Worm (Caenorhabditis elegans) whole organism, L1 larva: Measurements from ENCODE around the gene lgc-31.

Source experiments
- ces-1 ChIP-seq: fragments of 150-350 bp; optimal IDR thresholded peaks from 2 replicates; lab custom pipeline; 2014; ENCODE audit warnings: missing biosample characterization, missing genetic modification reagents, missing genetic modification characterization
- dpl-1 ChIP-seq, 3 experiments: fragments of 150-350 bp in 2 of 3; sonication (generic microtip) in 1 of 3; optimal IDR thresholded peaks; 2 replicates each; lab custom pipeline; 2014 to 2017; ENCODE audit warnings: missing biosample characterization in 3 of 3, missing genetic modification characterization in 3 of 3, missing genetic modification reagents in 3 of 3
- dsc-1 ChIP-seq: sonication (generic microtip); optimal IDR thresholded peaks from 2 replicates; lab custom pipeline; 2016; ENCODE audit warnings: mild to moderate bottlenecking, missing genetic modification characterization, missing compliant biosample characterization
- fkh-10 ChIP-seq: sonication (generic microtip); optimal IDR thresholded peaks from 2 replicates; lab custom pipeline; 2017; ENCODE audit warnings: missing biosample characterization, missing genetic modification reagents, missing genetic modification characterization
- fkh-4 ChIP-seq: sonication (generic microtip); optimal IDR thresholded peaks from 2 replicates; lab custom pipeline; 2016; ENCODE audit warnings: missing compliant biosample characterization, missing genetic modification characterization, borderline replicate concordance
- hlh-17 ChIP-seq: fragments of 200-800 bp; sonication (Bioruptor generic); optimal IDR thresholded peaks from 2 replicates; lab custom pipeline; 2018; ENCODE audit warnings: missing genetic modification characterization, mild to moderate bottlenecking, missing compliant biosample characterization, moderate library complexity, borderline replicate concordance
- mep-1 ChIP-seq: fragments of 150-350 bp; optimal IDR thresholded peaks from 2 replicates; lab custom pipeline; 2014; ENCODE audit warnings: missing biosample characterization, missing genetic modification characterization
- nhr-11 ChIP-seq: fragments of 150-350 bp; optimal IDR thresholded peaks from 2 replicates; lab custom pipeline; 2014; ENCODE audit warnings: missing biosample characterization, missing genetic modification characterization
- nhr-77 ChIP-seq: fragments of 150-350 bp; optimal IDR thresholded peaks from 2 replicates; lab custom pipeline; 2014; ENCODE audit warnings: missing biosample characterization, missing genetic modification characterization
- sup-37 ChIP-seq: fragments of 200-800 bp; sonication (Bioruptor generic); optimal IDR thresholded peaks from 2 replicates; lab custom pipeline; 2018; ENCODE audit warnings: mild to moderate bottlenecking, missing genetic modification characterization, missing compliant biosample characterization
- swsn-7 ChIP-seq: sonication (generic microtip); optimal IDR thresholded peaks from 2 replicates; lab custom pipeline; 2016; ENCODE audit warnings: missing genetic modification characterization, missing compliant biosample characterization
- unc-62 ChIP-seq: fragments of 150-350 bp; optimal IDR thresholded peaks from 2 replicates; lab custom pipeline; 2014; ENCODE audit warnings: missing biosample characterization, missing genetic modification reagents, missing genetic modification characterization
- zag-1 ChIP-seq: fragments of 150-350 bp; optimal IDR thresholded peaks from 2 replicates; lab custom pipeline; 2014; ENCODE audit warnings: missing biosample characterization, missing genetic modification characterization

ce11 chrV:15480505-15481075 lies 41.2 kb downstream of the lgc-31 start:
- TF ChIP-seq fkh-4 (no peak), dsc-1 (tag; lab: Kevin White, UChicago) (no peak), unc-62 (GFP tag; lab: Kevin White, UChicago) (no peak), zag-1 (no peak), nhr-77 (no peak), sup-37 (no peak), fkh-10 (GFP tag; lab: Kevin White, UChicago) (no peak), swsn-7 (tag; lab: Kevin White, UChicago) (no peak), ces-1 (GFP tag; lab: Kevin White, UChicago) (no peak), dpl-1 (GFP tag; optimal IDR thresholded peaks at IDR 0.05; lab: Kevin White, UChicago) (no peak), hlh-17 (GFP tag; lab: Kevin White, UChicago) (no peak), nhr-11 (tag; lab: Kevin White, UChicago) (no peak), mep-1 (tag; lab: Kevin White, UChicago) (no peak)
